Fruit fly (Drosophila melanogaster): Measurements from ENCODE around the gene CG7829.
A peak's percentile ranks its signal among the peaks of the same experiment; 100 is the strongest.

Gene CG7829

dm6 chr3R:29771645-29772089 is 45.9 kb downstream of the CG7829 start (continued):
- no peak for TF ChIP-seq Eip74EF (GFP tag; optimal IDR thresholded peaks at IDR 0.05)
- TF ChIP-seq CG8388 (GFP tag; optimal IDR thresholded peaks at IDR 0.05), result no peak
- peak; percentile 55 for TF ChIP-seq Scr (GFP tag; IDR thresholded peaks at IDR 0.05; ENCODE audit: partially characterized antibody)
- TF ChIP-seq PHDP (tag; optimal IDR thresholded peaks at IDR 0.05), result peak; percentile 8
- no peak for TF ChIP-seq psq (GFP tag; optimal IDR thresholded peaks at IDR 0.05)
- peak; percentile 48 for TF ChIP-seq Hmr (GFP tag; optimal IDR thresholded peaks at IDR 0.05)
- TF ChIP-seq HLHmδ (GFP tag; optimal IDR thresholded peaks at IDR 0.05), result peak; percentile 59
- TF ChIP-seq oc (tag; optimal IDR thresholded peaks at IDR 0.05), result peak; percentile 70
- peak; percentile 46; the same call in 1 of the 2 replicates for TF ChIP-seq E2f1 (GFP tag; IDR thresholded peaks at IDR 0.05)
- 0 out of 2 replicates have a peak, but pooled peaks have one; percentile 33 for TF ChIP-seq rib (GFP tag; IDR thresholded peaks at IDR 0.05)
- peak; percentile 32; the same call in 1 of the 2 replicates for TF ChIP-seq Adf1 (GFP tag; IDR thresholded peaks at IDR 0.05)
- TF ChIP-seq fd3F (GFP tag; optimal IDR thresholded peaks at IDR 0.05), result no peak
- TF ChIP-seq bbx (GFP tag; IDR thresholded peaks at IDR 0.05; ENCODE audit: partially characterized antibody), result peak; percentile 80
- no peak for TF ChIP-seq CG14860 (GFP tag; IDR thresholded peaks at IDR 0.05; ENCODE audit: partially characterized antibody)
- peak; percentile 18 for TF ChIP-seq gsb-n (tag; optimal IDR thresholded peaks at IDR 0.05)
- peak; percentile 45 for TF ChIP-seq CG3163 (GFP tag; optimal IDR thresholded peaks at IDR 0.05)
- TF ChIP-seq hbn (GFP tag; IDR thresholded peaks at IDR 0.05; ENCODE audit: partially characterized antibody), result peak; percentile 42; the same call in 1 of the 2 replicates
- peak in 1 of 2 experiments; percentile 88 for TF ChIP-seq Pdp1 (GFP tag; optimal IDR thresholded peaks at IDR 0.05)
- peak; percentile 31; the same call in 1 of the 2 replicates for TF ChIP-seq E2f2 (GFP tag; IDR thresholded peaks at IDR 0.05)
- peak; percentile 99 for TF ChIP-seq kay (GFP tag; optimal IDR thresholded peaks at IDR 0.05)
- peak; percentile 86 for TF ChIP-seq grn (GFP tag; optimal IDR thresholded peaks at IDR 0.05)
- TF ChIP-seq CG15601 (tag; optimal IDR thresholded peaks at IDR 0.05), result peak; percentile 38
- no peak for TF ChIP-seq Blimp-1 (GFP tag; optimal IDR thresholded peaks at IDR 0.05)
- TF ChIP-seq cwo (GFP tag; optimal IDR thresholded peaks at IDR 0.05), result peak; percentile 21
- TF ChIP-seq lov (optimal IDR thresholded peaks at IDR 0.05), result no peak
- TF ChIP-seq lov (GFP tag; IDR thresholded peaks at IDR 0.05), result no peak; the same call in 2 of the 3 replicates
- TF ChIP-seq odd (GFP tag; optimal IDR thresholded peaks at IDR 0.05), result peak; percentile 11
- peak; percentile 53 for TF ChIP-seq CG6813 (GFP tag; optimal IDR thresholded peaks at IDR 0.05)
- peak; percentile 31; the same call in 1 of the 2 replicates for TF ChIP-seq CG32767 (GFP tag; IDR thresholded peaks at IDR 0.05)
- TF ChIP-seq twi (tag; optimal IDR thresholded peaks at IDR 0.05), result peak; percentile 80
- TF ChIP-seq BtbVII (GFP tag; optimal IDR thresholded peaks at IDR 0.05), result peak; percentile 6
- 0 out of 2 replicates have a peak, but pooled peaks have one; percentile 13 for TF ChIP-seq CG2129 (GFP tag; IDR thresholded peaks at IDR 0.05; ENCODE audit: partially characterized antibody)

DNA sequence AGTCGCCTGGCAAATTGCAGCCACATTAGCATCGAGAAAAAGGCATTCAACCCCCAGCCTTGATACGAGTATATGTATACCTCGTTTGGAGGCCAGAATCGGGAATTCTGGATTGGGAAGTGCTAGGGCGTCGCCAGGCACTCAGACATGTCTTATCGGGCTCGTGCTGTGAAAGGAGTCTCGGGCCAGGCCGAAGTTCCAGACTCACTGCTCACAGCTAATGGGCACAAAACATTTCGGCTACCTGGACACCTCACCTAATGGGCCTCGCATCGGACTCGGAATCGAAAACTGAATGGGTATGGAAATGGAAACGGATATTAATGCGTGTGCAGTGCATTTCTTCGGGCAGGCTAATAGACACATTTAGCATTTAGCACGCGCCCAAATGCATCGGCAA is 46.6 kb downstream of the CG7829 start:
- TF ChIP-seq Nf-YB (GFP tag; optimal IDR thresholded peaks at IDR 0.05), result no peak
- TF ChIP-seq Ets65A (GFP tag), result peak; percentile 66
- no peak for TF ChIP-seq her (GFP tag; optimal IDR thresholded peaks at IDR 0.05)
- TF ChIP-seq D (optimal IDR thresholded peaks at IDR 0.05), result peak; percentile 11
- no peak for TF ChIP-seq D (GFP tag; optimal IDR thresholded peaks at IDR 0.05)
- TF ChIP-seq CG7839 (tag; optimal IDR thresholded peaks at IDR 0.05), result no peak
- TF ChIP-seq salm (tag; optimal IDR thresholded peaks at IDR 0.05), result no peak
- no peak for TF ChIP-seq hth (optimal IDR thresholded peaks at IDR 0.05)
- no peak for TF ChIP-seq CG10209 (GFP tag; optimal IDR thresholded peaks at IDR 0.05)
- no peak for TF ChIP-seq slp2 (GFP tag; optimal IDR thresholded peaks at IDR 0.05)
- TF ChIP-seq CG7271 (tag; optimal IDR thresholded peaks at IDR 0.05), result no peak
- peak; percentile 91 for TF ChIP-seq zen (tag; optimal IDR thresholded peaks at IDR 0.05)
- TF ChIP-seq Hr3 (GFP tag; optimal IDR thresholded peaks at IDR 0.05), result no peak
- TF ChIP-seq CG7372 (GFP tag; IDR thresholded peaks at IDR 0.05), result no peak
- TF ChIP-seq CG10366 (GFP tag; IDR thresholded peaks at IDR 0.05), result no peak
- no peak for TF ChIP-seq CG6689 (GFP tag; IDR thresholded peaks at IDR 0.05)
- no peak for TF ChIP-seq ken (GFP tag; IDR thresholded peaks at IDR 0.05)
- TF ChIP-seq CG30020 (tag; optimal IDR thresholded peaks at IDR 0.05), result no peak
- TF ChIP-seq jing (GFP tag; optimal IDR thresholded peaks at IDR 0.05), result no peak

Measured in whole organism, embryonic.